Worm (Caenorhabditis elegans) whole organism, late embryonic: ENCODE results near the gene C25E10.16.

ENCODE experiments used
- C08G9.2 ChIP-seq: sonication (generic microtip); optimal IDR thresholded peaks from 2 replicates; lab custom pipeline; 2016; ENCODE audit warnings: mild to moderate bottlenecking, missing genetic modification characterization, moderate library complexity, missing compliant biosample characterization
- C38D4.7 ChIP-seq: fragments of 200-800 bp; sonication (Bioruptor generic); optimal IDR thresholded peaks from 2 replicates; lab custom pipeline; 2018; ENCODE audit warnings: mild to moderate bottlenecking, missing genetic modification characterization, moderate library complexity, missing compliant biosample characterization
- F13H6.1 ChIP-seq: sonication (generic microtip); optimal IDR thresholded peaks from 2 replicates; lab custom pipeline; 2016; ENCODE audit warnings: missing genetic modification characterization, missing compliant biosample characterization
- T23F11.4 ChIP-seq: fragments of 200-800 bp; sonication (Bioruptor generic); optimal IDR thresholded peaks from 2 replicates; lab custom pipeline; 2018; ENCODE audit warnings: mild to moderate bottlenecking, missing genetic modification characterization, missing compliant biosample characterization
- ahr-1 ChIP-seq: sonication (generic microtip); optimal IDR thresholded peaks from 2 replicates; lab custom pipeline; 2016; ENCODE audit warnings: missing genetic modification characterization, missing compliant biosample characterization
- ceh-22 ChIP-seq: sonication (generic microtip); optimal IDR thresholded peaks from 2 replicates; lab custom pipeline; 2017; ENCODE audit warnings: missing biosample characterization, missing genetic modification characterization
- ceh-24 ChIP-seq: sonication (generic microtip); optimal IDR thresholded peaks from 2 replicates; lab custom pipeline; 2016; ENCODE audit warnings: mild to moderate bottlenecking, missing genetic modification characterization, missing compliant biosample characterization
- ceh-30 ChIP-seq: fragments of 150-350 bp; optimal IDR thresholded peaks from 2 replicates; lab custom pipeline; 2014; ENCODE audit warnings: missing biosample characterization, missing genetic modification characterization
- ceh-31 ChIP-seq: sonication (generic microtip); optimal IDR thresholded peaks from 2 replicates; lab custom pipeline; 2016; ENCODE audit warnings: missing genetic modification characterization, missing compliant biosample characterization
- ceh-34 ChIP-seq: sonication (generic microtip); optimal IDR thresholded peaks from 2 replicates; lab custom pipeline; 2016; ENCODE audit warnings: mild to moderate bottlenecking, missing genetic modification characterization, missing compliant biosample characterization
- ceh-6 ChIP-seq: fragments of 200-800 bp; sonication (Bioruptor generic); optimal IDR thresholded peaks from 2 replicates; lab custom pipeline; 2018; ENCODE audit warnings: mild to moderate bottlenecking, missing genetic modification characterization, missing compliant biosample characterization
- dmd-4 ChIP-seq: sonication (generic microtip); optimal IDR thresholded peaks from 2 replicates; lab custom pipeline; 2016; ENCODE audit warnings: borderline replicate concordance, missing genetic modification characterization, missing compliant biosample characterization
- elt-2 ChIP-seq: sonication (generic microtip); optimal IDR thresholded peaks from 2 replicates; lab custom pipeline; 2016; ENCODE audit warnings: missing genetic modification reagents, missing genetic modification characterization, missing compliant biosample characterization
- elt-4 ChIP-seq: sonication (generic microtip); optimal IDR thresholded peaks from 2 replicates; lab custom pipeline; 2016; ENCODE audit warnings: missing genetic modification characterization, missing compliant biosample characterization
- ets-4 ChIP-seq: sonication (generic microtip); optimal IDR thresholded peaks from 2 replicates; lab custom pipeline; 2016; ENCODE audit warnings: missing genetic modification characterization, missing compliant biosample characterization
- fax-1 ChIP-seq: sonication (generic microtip); optimal IDR thresholded peaks from 2 replicates; lab custom pipeline; 2016; ENCODE audit warnings: missing genotype, missing genetic modification characterization, missing compliant biosample characterization
- gmeb-2 ChIP-seq: sonication (generic microtip); optimal IDR thresholded peaks from 2 replicates; lab custom pipeline; 2016; ENCODE audit warnings: missing genetic modification characterization, inconsistent platforms, missing compliant biosample characterization
- hlh-13 ChIP-seq: fragments of 200-800 bp; sonication (Bioruptor generic); optimal IDR thresholded peaks from 2 replicates; lab custom pipeline; 2018; ENCODE audit warnings: mild to moderate bottlenecking, missing genetic modification characterization, missing compliant biosample characterization
- hlh-15 ChIP-seq: sonication (generic microtip); optimal IDR thresholded peaks from 2 replicates; lab custom pipeline; 2016; ENCODE audit warnings: missing genetic modification characterization, missing compliant biosample characterization
- hlh-8 ChIP-seq: sonication (generic microtip); optimal IDR thresholded peaks from 2 replicates; lab custom pipeline; 2016; ENCODE audit warnings: missing genotype, missing genetic modification characterization, missing compliant biosample characterization
- lim-6 ChIP-seq: sonication (generic microtip); optimal IDR thresholded peaks from 2 replicates; lab custom pipeline; 2016; ENCODE audit warnings: missing genetic modification characterization, missing compliant biosample characterization
- lin-11 ChIP-seq: fragments of 200-800 bp; sonication (Bioruptor generic); optimal IDR thresholded peaks from 2 replicates; lab custom pipeline; 2018; ENCODE audit warnings: mild to moderate bottlenecking, missing genetic modification characterization, missing compliant biosample characterization
- madf-2 ChIP-seq: sonication (generic microtip); optimal IDR thresholded peaks from 2 replicates; lab custom pipeline; 2017; ENCODE audit warnings: missing genetic modification characterization, missing compliant biosample characterization
- nfya-1 ChIP-seq: sonication (generic microtip); optimal IDR thresholded peaks from 2 replicates; lab custom pipeline; 2017; ENCODE audit warnings: missing genetic modification characterization, mild to moderate bottlenecking, missing compliant biosample characterization, antibody characterized with exemption, moderate library complexity
- nhr-11 ChIP-seq: fragments of 150-350 bp; optimal IDR thresholded peaks from 2 replicates; lab custom pipeline; 2014; ENCODE audit warnings: missing biosample characterization, missing genetic modification characterization
- nhr-232 ChIP-seq: sonication (generic microtip); optimal IDR thresholded peaks from 2 replicates; lab custom pipeline; 2016; ENCODE audit warnings: missing genetic modification characterization, missing compliant biosample characterization
- pag-3 ChIP-seq: sonication (generic microtip); optimal IDR thresholded peaks from 2 replicates; lab custom pipeline; 2016; ENCODE audit warnings: missing compliant biosample characterization, missing genetic modification characterization, borderline replicate concordance
- pat-9 ChIP-seq: fragments of 200-800 bp; sonication (Bioruptor generic); optimal IDR thresholded peaks from 2 replicates; lab custom pipeline; 2018; ENCODE audit warnings: mild to moderate bottlenecking, missing genetic modification characterization, moderate library complexity, missing compliant biosample characterization
- pha-4 ChIP-seq: fragments of 150-350 bp; optimal IDR thresholded peaks from 2 replicates; lab custom pipeline; 2018; ENCODE audit warnings: missing biosample characterization, missing genetic modification reagents, missing genetic modification characterization
- pqm-1 ChIP-seq: sonication (generic microtip); optimal IDR thresholded peaks from 2 replicates; lab custom pipeline; 2016; ENCODE audit warnings: missing genetic modification characterization, missing compliant biosample characterization
- ref-2 ChIP-seq: sonication (generic microtip); optimal IDR thresholded peaks from 2 replicates; lab custom pipeline; 2016; ENCODE audit warnings: missing genetic modification characterization, missing compliant biosample characterization
- rnt-1 ChIP-seq: sonication (generic microtip); optimal IDR thresholded peaks from 2 replicates; lab custom pipeline; 2016; ENCODE audit warnings: missing genetic modification characterization, missing compliant biosample characterization
- tbx-2 ChIP-seq: sonication (generic microtip); optimal IDR thresholded peaks from 2 replicates; lab custom pipeline; 2016; ENCODE audit warnings: missing genetic modification characterization, missing compliant biosample characterization
- tbx-7 ChIP-seq: sonication (generic microtip); optimal IDR thresholded peaks from 2 replicates; lab custom pipeline; 2016; ENCODE audit warnings: missing genotype, missing genetic modification characterization, missing compliant biosample characterization
- ttx-3 ChIP-seq: sonication (generic microtip); optimal IDR thresholded peaks from 2 replicates; lab custom pipeline; 2016; ENCODE audit warnings: missing genetic modification reagents, missing genetic modification characterization, missing compliant biosample characterization
- unc-42 ChIP-seq: sonication (generic microtip); optimal IDR thresholded peaks from 2 replicates; lab custom pipeline; 2016; ENCODE audit warnings: missing genotype, missing genetic modification characterization, missing compliant biosample characterization
- unc-55 ChIP-seq: sonication (generic microtip); optimal IDR thresholded peaks from 2 replicates; lab custom pipeline; 2017; ENCODE audit warnings: missing biosample characterization, missing genetic modification reagents, missing genetic modification characterization
- unc-86 ChIP-seq: sonication (generic microtip); optimal IDR thresholded peaks from 2 replicates; lab custom pipeline; 2016; ENCODE audit warnings: missing genetic modification characterization, missing compliant biosample characterization
- ztf-16 ChIP-seq: sonication (generic microtip); optimal IDR thresholded peaks from 2 replicates; lab custom pipeline; 2017; ENCODE audit warnings: missing genetic modification characterization, missing compliant biosample characterization

Gene C25E10.16

DNA sequence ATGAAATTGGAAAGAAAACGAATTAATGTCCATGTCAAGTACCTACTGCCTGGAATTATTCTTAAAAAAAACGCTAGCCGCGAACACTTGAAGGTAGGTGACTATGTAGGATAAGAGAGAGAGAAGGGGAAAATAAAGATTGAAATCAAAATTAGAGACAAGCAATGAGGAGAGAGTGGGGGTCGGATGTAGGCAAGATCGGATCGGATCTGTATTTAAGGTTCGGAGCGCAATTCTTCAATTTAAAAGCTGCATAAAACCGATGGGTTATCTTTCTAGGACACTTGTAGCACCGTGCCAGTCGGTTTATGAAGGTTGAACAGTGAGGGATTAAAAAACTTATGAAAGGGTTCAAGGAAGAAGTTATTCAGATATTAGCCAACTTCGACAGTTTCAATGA, 3.8 kb upstream of the C25E10.16 start:
- TF ChIP-seq ceh-6 (GFP tag; lab: Kevin White, UChicago) (no peak), ahr-1 (tag; lab: Kevin White, UChicago) (no peak), C08G9.2 (tag; lab: Kevin White, UChicago) (no peak), ets-4 (tag; lab: Kevin White, UChicago) (no peak), T23F11.4 (GFP tag; lab: Kevin White, UChicago) (no peak), rnt-1 (tag; lab: Kevin White, UChicago) (no peak), C38D4.7 (GFP tag; lab: Kevin White, UChicago) (no peak), gmeb-2 (tag; lab: Kevin White, UChicago) (no peak), ceh-24 (no peak), nhr-232 (no peak), elt-4 (tag; lab: Kevin White, UChicago) (no peak)
- TF ChIP-seq, all 69 proteins: peak for 0

DNA sequence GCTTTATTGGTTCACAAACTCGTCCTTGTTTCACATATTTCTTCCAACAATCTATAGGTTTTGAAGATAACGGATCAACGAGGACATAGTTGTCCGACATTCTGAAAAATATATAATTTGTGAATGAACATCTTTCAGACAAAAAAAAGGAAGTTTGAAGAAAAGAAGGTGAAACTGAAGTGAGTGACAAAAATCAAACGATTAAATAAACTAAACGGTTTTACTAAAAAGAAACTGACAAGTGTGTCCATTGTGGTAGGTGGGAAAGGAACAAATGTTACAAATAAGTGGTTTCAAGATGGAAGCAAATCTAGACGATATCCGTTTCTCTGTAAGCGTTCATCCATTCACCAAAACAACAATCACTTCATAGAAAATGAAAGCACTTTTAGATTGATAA, 3.0 kb upstream of the C25E10.16 start, which contains the start of gene C25E10.12:
TSS of gene C25E10.12 (minus strand) at position 101 of the 400 bp plus-strand sequence.
- TF ChIP-seq lim-6 (tag; lab: Kevin White, UChicago): no peak
- TF ChIP-seq T23F11.4 (GFP tag; lab: Kevin White, UChicago): no peak
- no peak for TF ChIP-seq pat-9 (tag; lab: Kevin White, UChicago)
- no peak for TF ChIP-seq ceh-34 (tag; lab: Kevin White, UChicago)
- no peak for TF ChIP-seq nhr-232

DNA sequence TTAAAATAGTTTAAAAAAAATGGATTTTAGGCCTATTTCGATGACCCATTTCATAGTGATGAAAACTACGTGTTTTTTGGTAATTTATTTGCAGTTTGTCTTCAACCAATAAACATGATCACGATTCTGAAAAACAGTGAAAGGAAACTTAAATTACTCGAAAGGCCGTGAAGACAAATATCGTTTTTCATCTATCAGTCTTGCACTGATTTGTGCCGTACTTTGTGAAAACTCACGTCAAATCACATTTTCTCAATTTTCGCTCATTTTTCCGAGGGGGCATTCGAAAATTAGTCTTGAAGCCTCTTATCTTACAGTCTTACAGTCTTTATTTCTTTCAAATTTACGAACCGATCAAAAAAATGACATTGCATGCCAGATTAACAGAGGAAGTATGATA, 741 bp downstream of the C25E10.16 start, which contains the start of gene C25E10.11:
TSS of gene C25E10.11 (minus strand) at position 101 of the 400 bp plus-strand sequence.
- TF ChIP-seq hlh-15: no peak
- TF ChIP-seq ztf-16 (tag; lab: Kevin White, UChicago): no peak
- TF ChIP-seq hlh-13 (GFP tag; lab: Kevin White, UChicago): no peak
- TF ChIP-seq ref-2 (tag; lab: Kevin White, UChicago): no peak
- no peak for TF ChIP-seq lin-11 (tag; lab: Kevin White, UChicago)
- no peak for TF ChIP-seq dmd-4 (tag; lab: Kevin White, UChicago)
- TF ChIP-seq ceh-30 (tag; lab: Kevin White, UChicago): no peak
- TF ChIP-seq nhr-11 (tag; lab: Kevin White, UChicago): no peak
- no peak for TF ChIP-seq tbx-2 (tag; lab: Kevin White, UChicago)

DNA sequence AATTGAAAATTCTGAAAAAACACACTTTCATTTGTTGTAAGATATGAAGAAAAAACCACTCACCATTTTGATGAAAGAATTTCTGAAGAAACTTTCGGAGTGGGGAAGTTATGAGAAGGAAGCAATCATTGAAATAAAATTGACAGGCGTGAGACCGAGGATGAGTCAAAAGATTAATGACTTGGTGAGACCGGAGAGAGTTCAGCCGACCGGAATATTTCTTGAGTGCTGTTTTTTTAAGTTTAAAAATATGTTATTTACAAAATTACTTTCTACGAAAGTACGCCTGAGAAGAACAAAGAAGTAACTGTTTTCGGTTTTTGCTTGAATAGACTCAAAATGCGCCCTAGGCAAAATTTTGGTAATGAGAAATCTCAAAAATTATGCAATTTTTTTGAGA, 3.1 kb downstream of the C25E10.16 start, which contains the start of gene C25E10.10:
TSS of gene C25E10.10 (minus strand) at position 101 of the 400 bp plus-strand sequence.
- no peak for TF ChIP-seq hlh-8
- no peak for TF ChIP-seq ahr-1 (tag; lab: Kevin White, UChicago)
- TF ChIP-seq pag-3 (tag; lab: Kevin White, UChicago): no peak
- no peak for TF ChIP-seq fax-1 (tag; lab: Kevin White, UChicago)
- no peak for TF ChIP-seq ref-2 (tag; lab: Kevin White, UChicago)
- TF ChIP-seq nhr-11 (tag; lab: Kevin White, UChicago): no peak
- no peak for TF ChIP-seq unc-42
- no peak for TF ChIP-seq ceh-31 (tag; lab: Kevin White, UChicago)
- no peak for TF ChIP-seq unc-55 (GFP tag; lab: Kevin White, UChicago)
- no peak for TF ChIP-seq unc-86 (tag; lab: Kevin White, UChicago)
- no peak for TF ChIP-seq C08G9.2 (tag; lab: Kevin White, UChicago)
- TF ChIP-seq ets-4 (tag; lab: Kevin White, UChicago): no peak
- no peak for TF ChIP-seq nfya-1 (tag; lab: Kevin White, UChicago)
- no peak for TF ChIP-seq madf-2 (tag; lab: Kevin White, UChicago)
- no peak for TF ChIP-seq F13H6.1
- no peak for TF ChIP-seq tbx-7

DNA sequence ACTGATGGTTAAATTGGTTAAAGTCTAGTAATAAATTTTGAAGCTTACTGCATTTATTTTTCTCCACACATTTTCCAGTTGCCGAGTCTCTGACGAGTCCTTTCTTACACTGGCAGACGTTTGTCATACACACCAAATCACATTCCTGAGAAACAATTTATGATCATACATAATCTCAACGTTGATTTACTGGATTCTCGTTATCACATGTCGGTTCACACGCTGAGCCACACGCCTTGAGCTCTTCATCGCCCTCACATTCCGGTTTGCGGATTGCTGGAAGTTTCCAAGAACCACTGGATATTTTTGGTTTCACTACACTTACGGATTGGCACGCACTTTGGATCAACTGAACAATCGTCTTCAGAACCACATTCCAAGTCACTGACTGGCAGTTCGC, 3.7 kb downstream of the C25E10.16 start:
- TF ChIP-seq pqm-1 (tag; lab: Kevin White, UChicago): no peak
- no peak for TF ChIP-seq ttx-3
- no peak for TF ChIP-seq lim-6 (tag; lab: Kevin White, UChicago)
- TF ChIP-seq C08G9.2 (tag; lab: Kevin White, UChicago): no peak
- no peak for TF ChIP-seq elt-2 (tag; lab: Kevin White, UChicago)
- no peak for TF ChIP-seq ceh-22 (tag; lab: Kevin White, UChicago)
- no peak for TF ChIP-seq pha-4 (tag; lab: Kevin White, UChicago)
- no peak for TF ChIP-seq C38D4.7 (GFP tag; lab: Kevin White, UChicago)
- no peak for TF ChIP-seq ceh-31 (tag; lab: Kevin White, UChicago)
